Fruit fly (Drosophila melanogaster): ENCODE results near the gene CG7148.
A peak's percentile ranks its signal among the peaks of the same experiment; 100 is the strongest.

Gene CG7148

dm6 chr3L:21828177-21828589, 3.9 kb downstream of the CG7148 start, which contains the start of gene CG32448 (continued):
- TF ChIP-seq cg (GFP tag; optimal IDR thresholded peaks at IDR 0.05) (no peak), otp (GFP tag; IDR thresholded peaks at IDR 0.05) (peak; percentile 58; the same call in 1 of the 3 replicates), CG8089 (GFP tag; optimal IDR thresholded peaks at IDR 0.05) (peak; percentile 52), twi (tag; optimal IDR thresholded peaks at IDR 0.05) (peak; percentile 29), CG2712 (tag; optimal IDR thresholded peaks at IDR 0.05) (peak; percentile 75), wdn (GFP tag; IDR thresholded peaks at IDR 0.05) (0 out of 2 replicates have a peak, but pooled peaks have one; percentile 49), Deaf1 (tag; optimal IDR thresholded peaks at IDR 0.05) (no peak), CG1602 (GFP tag; optimal IDR thresholded peaks at IDR 0.05) (peak; percentile 65), rib (GFP tag; IDR thresholded peaks at IDR 0.05) (no peak), Med (GFP tag) (peak; percentile 94), Sry-β (GFP tag; optimal IDR thresholded peaks at IDR 0.05) (no peak), E2f2 (GFP tag; IDR thresholded peaks at IDR 0.05) (peak; percentile 30; the same call in 1 of the 2 replicates), CG3726 (GFP tag; IDR thresholded peaks at IDR 0.05) (no peak; the same call in 2 of the 3 replicates), crc (GFP tag; optimal IDR thresholded peaks at IDR 0.05) (no peak), Dip3 (GFP tag; optimal IDR thresholded peaks at IDR 0.05) (peak; percentile 58), ems (GFP tag; optimal IDR thresholded peaks at IDR 0.05) (peak; percentile 59), ro (GFP tag; IDR thresholded peaks at IDR 0.05) (no peak), Ptx1 (GFP tag; IDR thresholded peaks at IDR 0.05) (peak; percentile 79), wek (GFP tag; optimal IDR thresholded peaks at IDR 0.05) (peak; percentile 99), disco-r (GFP tag; optimal IDR thresholded peaks at IDR 0.05) (no peak), jing (GFP tag; optimal IDR thresholded peaks at IDR 0.05) (no peak), Dp (GFP tag; optimal IDR thresholded peaks at IDR 0.05) (no peak), ERR (GFP tag; optimal IDR thresholded peaks at IDR 0.05) (peak; percentile 16), CG32532 (GFP tag; IDR thresholded peaks at IDR 0.05) (peak; percentile 76), CG16815 (GFP tag; optimal IDR thresholded peaks at IDR 0.05) (peak; percentile 28), tna (GFP tag; IDR thresholded peaks at IDR 0.05; ENCODE audit: partially characterized antibody) (no peak), Tbp (GFP tag; optimal IDR thresholded peaks at IDR 0.05) (no peak), Pdp1 (GFP tag; optimal IDR thresholded peaks at IDR 0.05) (peak; percentile 53 to 65), ci (GFP tag; IDR thresholded peaks at IDR 0.05) (peak; percentile 85), CG10209 (GFP tag; optimal IDR thresholded peaks at IDR 0.05) (peak; percentile 57), sim (GFP tag; IDR thresholded peaks at IDR 0.05) (no peak), HLH4C (GFP tag; IDR thresholded peaks at IDR 0.05; ENCODE audit: partially characterized antibody) (no peak), dan (GFP tag; IDR thresholded peaks at IDR 0.05) (no peak), Hsf (GFP tag; optimal IDR thresholded peaks at IDR 0.05) (peak; percentile 72), CrebB (tag; optimal IDR thresholded peaks at IDR 0.05) (no peak), CG15696 (tag; optimal IDR thresholded peaks at IDR 0.05) (peak; percentile 48), CG13424 (tag; optimal IDR thresholded peaks at IDR 0.05) (peak; percentile 53), gce (GFP tag; IDR thresholded peaks at IDR 0.05) (no peak), Poxn (GFP tag; IDR thresholded peaks at IDR 0.05) (no peak; the same call in 1 of the 2 replicates), nerfin-1 (tag; optimal IDR thresholded peaks at IDR 0.05) (peak; percentile 32), toy (GFP tag; IDR thresholded peaks at IDR 0.05) (no peak), Ssrp (tag; optimal IDR thresholded peaks at IDR 0.05) (peak; percentile 41), Nf-YA (GFP tag; IDR thresholded peaks at IDR 0.05) (0 out of 2 replicates have a peak, but pooled peaks have one; percentile 31), CG4424 (GFP tag; optimal IDR thresholded peaks at IDR 0.05) (peak; percentile 45), Meics (GFP tag; optimal IDR thresholded peaks at IDR 0.05) (peak; percentile 60), CG15073 (GFP tag; optimal IDR thresholded peaks at IDR 0.05) (no peak), CG9609 (GFP tag; optimal IDR thresholded peaks at IDR 0.05) (peak; percentile 58), Hmx (GFP tag; optimal IDR thresholded peaks at IDR 0.05) (no peak), CG17568 (GFP tag; optimal IDR thresholded peaks at IDR 0.05) (no peak), Max (GFP tag; optimal IDR thresholded peaks at IDR 0.05) (peak; percentile 13), Bdp1 (GFP tag; optimal IDR thresholded peaks at IDR 0.05) (peak; percentile 0)
